Fruit fly (Drosophila melanogaster): ENCODE data around the gene alpha-Est10.

Gene alpha-Est10

dm6 chr3R:7492099-7492498, 1.5 kb downstream of the alpha-Est10 start (continued):
- no peak for TF ChIP-seq PHDP (tag; optimal IDR thresholded peaks at IDR 0.05)
- TF ChIP-seq CG6791 (GFP tag; IDR thresholded peaks at IDR 0.05; ENCODE audit: partially characterized antibody) = peak; percentile 54; the same call in 1 of the 3 replicates
- no peak for TF ChIP-seq usp (GFP tag; optimal IDR thresholded peaks at IDR 0.05)
- no peak for TF ChIP-seq Ada2b (GFP tag; IDR thresholded peaks at IDR 0.05)
- TF ChIP-seq YL-1 (GFP tag; optimal IDR thresholded peaks at IDR 0.05) = no peak
- no peak for TF ChIP-seq CG4404 (GFP tag; IDR thresholded peaks at IDR 0.05)
- no peak for TF ChIP-seq HLHmδ (GFP tag; optimal IDR thresholded peaks at IDR 0.05)
- peak; percentile 32 for TF ChIP-seq CG13624 (GFP tag; optimal IDR thresholded peaks at IDR 0.05)
- no peak for TF ChIP-seq CG1233 (GFP tag; optimal IDR thresholded peaks at IDR 0.05)
- TF ChIP-seq zen2 (GFP tag; IDR thresholded peaks at IDR 0.05; ENCODE audit: partially characterized antibody) = no peak
- peak; percentile 22 for TF ChIP-seq grau (tag; optimal IDR thresholded peaks at IDR 0.05)
- no peak for TF ChIP-seq H15 (GFP tag; IDR thresholded peaks at IDR 0.05)
- TF ChIP-seq CG12155 (GFP tag; optimal IDR thresholded peaks at IDR 0.05) = no peak
- TF ChIP-seq esg (GFP tag; conservative IDR thresholded peaks at IDR 0.05) = 0 out of 2 replicates have a peak, but pooled peaks have one; percentile 10
- no peak for TF ChIP-seq CG16779 (GFP tag; IDR thresholded peaks at IDR 0.05)
- TF ChIP-seq CG18476 (GFP tag; optimal IDR thresholded peaks at IDR 0.05) = peak; percentile 13
- TF ChIP-seq CG15479 (GFP tag; optimal IDR thresholded peaks at IDR 0.05) = no peak
- no peak for TF ChIP-seq CG34376 (GFP tag; optimal IDR thresholded peaks at IDR 0.05)
- TF ChIP-seq Atf6 (GFP tag; IDR thresholded peaks at IDR 0.05) = 0 out of 2 replicates have a peak, but pooled peaks have one; percentile 39
- TF ChIP-seq Rx (GFP tag; IDR thresholded peaks at IDR 0.05) = no peak
- TF ChIP-seq Mes4 (GFP tag; optimal IDR thresholded peaks at IDR 0.05) = no peak
- TF ChIP-seq CG13424 (tag; optimal IDR thresholded peaks at IDR 0.05) = no peak
- no peak for TF ChIP-seq nom (GFP tag; optimal IDR thresholded peaks at IDR 0.05)
- TF ChIP-seq zf30C (GFP tag; optimal IDR thresholded peaks at IDR 0.05) = no peak
- no peak for TF ChIP-seq da (GFP tag; optimal IDR thresholded peaks at IDR 0.05)
- no peak for TF ChIP-seq cwo (GFP tag; optimal IDR thresholded peaks at IDR 0.05)
- no peak for TF ChIP-seq seq (GFP tag; IDR thresholded peaks at IDR 0.05)
- no peak for TF ChIP-seq H2.0 (GFP tag; IDR thresholded peaks at IDR 0.05)
- TF ChIP-seq bbx (GFP tag; IDR thresholded peaks at IDR 0.05; ENCODE audit: partially characterized antibody) = no peak; the same call in 1 of the 2 replicates
- TF ChIP-seq oc (tag; optimal IDR thresholded peaks at IDR 0.05) = no peak
- TF ChIP-seq D19A (tag; optimal IDR thresholded peaks at IDR 0.05) = no peak
- TF ChIP-seq CG9437 (GFP tag; optimal IDR thresholded peaks at IDR 0.05) = no peak
- TF ChIP-seq E2f1 (GFP tag; IDR thresholded peaks at IDR 0.05) = no peak
- 0 out of 2 replicates have a peak, but pooled peaks have one; percentile 15 for TF ChIP-seq GATAe (GFP tag; conservative IDR thresholded peaks at IDR 0.05)
- no peak for TF ChIP-seq CG3281 (GFP tag; optimal IDR thresholded peaks at IDR 0.05)
- no peak for TF ChIP-seq Kr (GFP tag; optimal IDR thresholded peaks at IDR 0.05)
- no peak for TF ChIP-seq CG16863 (GFP tag; optimal IDR thresholded peaks at IDR 0.05)
- no peak for TF ChIP-seq cas (GFP tag; IDR thresholded peaks at IDR 0.05)
- TF ChIP-seq CG2889 (GFP tag; IDR thresholded peaks at IDR 0.05) = no peak
- no peak for TF ChIP-seq tio (GFP tag; optimal IDR thresholded peaks at IDR 0.05)
- TF ChIP-seq lab (GFP tag; optimal IDR thresholded peaks at IDR 0.05) = peak; percentile 47
- no peak for TF ChIP-seq twi (tag; optimal IDR thresholded peaks at IDR 0.05)
- TF ChIP-seq nau (GFP tag; optimal IDR thresholded peaks at IDR 0.05) = no peak
- peak; percentile 15 for TF ChIP-seq CG10209 (GFP tag; optimal IDR thresholded peaks at IDR 0.05)
- peak; percentile 36 for TF ChIP-seq Ets65A (GFP tag)
- peak; percentile 12 for TF ChIP-seq CG7556 (GFP tag; optimal IDR thresholded peaks at IDR 0.05)
- TF ChIP-seq CG8924 (tag; optimal IDR thresholded peaks at IDR 0.05) = no peak
- TF ChIP-seq CG10321 (GFP tag; IDR thresholded peaks at IDR 0.05) = no peak
- TF ChIP-seq stwl (tag; optimal IDR thresholded peaks at IDR 0.05) = no peak
- no peak for TF ChIP-seq CHES-1-like (GFP tag; optimal IDR thresholded peaks at IDR 0.05)
- TF ChIP-seq Ptx1 (GFP tag; IDR thresholded peaks at IDR 0.05) = peak; percentile 40
